Fruit fly (Drosophila melanogaster): Measurements from ENCODE around the gene Akap200.

Gene Akap200

dm6 chr2L:8478379-8478778 lies 62.9 kb downstream of the Akap200 start (continued):
- TF ChIP-seq CG6689 (GFP tag; IDR thresholded peaks at IDR 0.05), result no peak
- TF ChIP-seq phol (tag; optimal IDR thresholded peaks at IDR 0.05), result no peak
- TF ChIP-seq Atf3 (GFP tag; optimal IDR thresholded peaks at IDR 0.05), result no peak
- TF ChIP-seq CG4424 (GFP tag; optimal IDR thresholded peaks at IDR 0.05), result no peak
- TF ChIP-seq unpg (GFP tag; optimal IDR thresholded peaks at IDR 0.05), result no peak
- no peak for TF ChIP-seq ken (GFP tag; IDR thresholded peaks at IDR 0.05)
- no peak for TF ChIP-seq YL-1 (GFP tag; optimal IDR thresholded peaks at IDR 0.05)
- peak; percentile 84 for TF ChIP-seq CG12769 (tag; optimal IDR thresholded peaks at IDR 0.05)
- no peak for TF ChIP-seq CG34224 (GFP tag; IDR thresholded peaks at IDR 0.05; ENCODE audit: partially characterized antibody)
- no peak for TF ChIP-seq CG17359 (tag; optimal IDR thresholded peaks at IDR 0.05)
- no peak for TF ChIP-seq Dad (GFP tag; optimal IDR thresholded peaks at IDR 0.05)
- no peak for TF ChIP-seq CG16815 (GFP tag; optimal IDR thresholded peaks at IDR 0.05)
- TF ChIP-seq CG4730 (GFP tag; IDR thresholded peaks at IDR 0.05), result no peak
- no peak for TF ChIP-seq CG7357 (GFP tag; IDR thresholded peaks at IDR 0.05)
- TF ChIP-seq insv (GFP tag; optimal IDR thresholded peaks at IDR 0.05), result no peak
- no peak for TF ChIP-seq sqz (GFP tag; optimal IDR thresholded peaks at IDR 0.05)
- TF ChIP-seq CG10321 (GFP tag; IDR thresholded peaks at IDR 0.05), result no peak
- no peak for TF ChIP-seq psq (GFP tag; optimal IDR thresholded peaks at IDR 0.05)
- TF ChIP-seq CG18476 (GFP tag; optimal IDR thresholded peaks at IDR 0.05), result no peak
- TF ChIP-seq bsh (GFP tag; optimal IDR thresholded peaks at IDR 0.05), result no peak
- TF ChIP-seq CG11696 (GFP tag; IDR thresholded peaks at IDR 0.05), result no peak
- 0 out of 3 replicates have a peak, but pooled peaks have one; percentile 35 for TF ChIP-seq ci (GFP tag; IDR thresholded peaks at IDR 0.05)
- TF ChIP-seq CG8290 (GFP tag; optimal IDR thresholded peaks at IDR 0.05), result no peak
- no peak for TF ChIP-seq CG8290 (tag; optimal IDR thresholded peaks at IDR 0.05)
- no peak for TF ChIP-seq bbx (GFP tag; IDR thresholded peaks at IDR 0.05; ENCODE audit: partially characterized antibody)
- no peak for TF ChIP-seq NC2α (GFP tag; optimal IDR thresholded peaks at IDR 0.05)
- no peak for TF ChIP-seq sna (GFP tag; IDR thresholded peaks at IDR 0.05; ENCODE audit: partially characterized antibody)
- no peak for TF ChIP-seq hkb (optimal IDR thresholded peaks at IDR 0.05)
- TF ChIP-seq hkb (GFP tag; IDR thresholded peaks at IDR 0.05), result no peak
- no peak for TF ChIP-seq vfl (GFP tag; optimal IDR thresholded peaks at IDR 0.05)
- TF ChIP-seq CG10209 (GFP tag; optimal IDR thresholded peaks at IDR 0.05), result no peak
- TF ChIP-seq CG6791 (GFP tag; IDR thresholded peaks at IDR 0.05; ENCODE audit: partially characterized antibody), result no peak
- no peak for TF ChIP-seq tx (GFP tag; optimal IDR thresholded peaks at IDR 0.05)
- TF ChIP-seq NC2β (GFP tag; optimal IDR thresholded peaks at IDR 0.05), result no peak
- TF ChIP-seq Sin3A (optimal IDR thresholded peaks at IDR 0.05), result no peak
- no peak for TF ChIP-seq Xbp1 (GFP tag; optimal IDR thresholded peaks at IDR 0.05)
- no peak for TF ChIP-seq NK7.1 (GFP tag; optimal IDR thresholded peaks at IDR 0.05)
- TF ChIP-seq dysf (GFP tag; IDR thresholded peaks at IDR 0.05), result no peak
- TF ChIP-seq NfI (GFP tag; optimal IDR thresholded peaks at IDR 0.05), result no peak
- TF ChIP-seq sc (optimal IDR thresholded peaks at IDR 0.05), result no peak
- TF ChIP-seq sc (GFP tag; optimal IDR thresholded peaks at IDR 0.05), result no peak
- no peak for TF ChIP-seq Ravus (GFP tag; IDR thresholded peaks at IDR 0.05)
- TF ChIP-seq CG9215 (GFP tag; IDR thresholded peaks at IDR 0.05), result no peak
- no peak for TF ChIP-seq Six4 (GFP tag; optimal IDR thresholded peaks at IDR 0.05)
- no peak for TF ChIP-seq CG17802 (tag; optimal IDR thresholded peaks at IDR 0.05)
- TF ChIP-seq CG4617 (GFP tag; optimal IDR thresholded peaks at IDR 0.05; ENCODE audit: borderline replicate concordance), result no peak
- no peak for TF ChIP-seq Xrp1 (GFP tag; IDR thresholded peaks at IDR 0.05)
- TF ChIP-seq sr (GFP tag; IDR thresholded peaks at IDR 0.05), result no peak
- no peak for TF ChIP-seq BtbVII (GFP tag; optimal IDR thresholded peaks at IDR 0.05)
- no peak for TF ChIP-seq CG18619 (GFP tag; optimal IDR thresholded peaks at IDR 0.05)
- no peak for TF ChIP-seq Atf6 (GFP tag; IDR thresholded peaks at IDR 0.05)
- TF ChIP-seq CG1603 (tag; optimal IDR thresholded peaks at IDR 0.05), result no peak
- no peak for TF ChIP-seq Hr3 (GFP tag; optimal IDR thresholded peaks at IDR 0.05)
- TF ChIP-seq CG12104 (GFP tag; optimal IDR thresholded peaks at IDR 0.05), result no peak

All from whole organism, embryonic.